Worm (Caenorhabditis elegans): ENCODE results near the gene F45D3.4.

DNA sequence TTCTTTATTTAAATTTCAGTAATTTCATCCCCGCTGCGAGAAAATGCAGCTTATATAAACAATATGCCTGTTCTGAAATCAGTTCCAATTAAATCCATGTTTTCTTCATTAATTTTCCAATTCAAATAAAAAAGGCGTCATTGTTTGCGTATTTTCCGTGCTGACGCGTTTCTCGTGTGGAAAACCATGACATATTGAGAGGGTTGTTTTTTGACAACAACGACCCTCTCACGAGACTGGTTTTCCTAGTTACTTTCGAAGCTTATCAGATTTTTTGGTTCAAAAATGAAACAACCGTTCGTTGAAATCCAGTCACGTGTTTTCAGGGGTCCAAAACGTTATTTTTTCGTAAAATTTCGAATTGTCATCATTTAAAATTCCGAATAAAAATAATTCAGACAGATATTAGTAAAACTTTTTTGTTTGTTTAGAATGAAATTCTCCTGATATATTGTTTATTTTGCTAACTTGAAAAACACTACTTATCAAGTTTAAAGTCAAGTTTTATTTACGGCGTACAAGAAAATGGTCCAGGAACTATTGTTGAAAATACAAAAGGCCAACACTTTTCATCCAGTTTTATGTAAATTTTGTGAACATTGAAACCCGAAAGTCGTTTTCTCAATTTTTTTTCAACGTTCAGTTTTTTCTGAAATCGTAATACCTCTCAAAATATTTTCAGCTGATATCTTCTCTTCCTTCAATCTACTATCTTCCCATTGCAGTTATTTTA lies 46.7 kb upstream of the F45D3.4 start, which contains the start of gene C14C10.5:
- TF ChIP-seq nhr-232 (tag; optimal IDR thresholded peaks at IDR 0.05) (no peak), pha-4 (tag; optimal IDR thresholded peaks at IDR 0.05) (no peak), ama-1 (optimal IDR thresholded peaks at IDR 0.05) (no peak), che-1 (tag; optimal IDR thresholded peaks at IDR 0.05) (no peak)
